Fruit fly (Drosophila melanogaster): ENCODE results near the gene nht.

The nht gene

DNA sequence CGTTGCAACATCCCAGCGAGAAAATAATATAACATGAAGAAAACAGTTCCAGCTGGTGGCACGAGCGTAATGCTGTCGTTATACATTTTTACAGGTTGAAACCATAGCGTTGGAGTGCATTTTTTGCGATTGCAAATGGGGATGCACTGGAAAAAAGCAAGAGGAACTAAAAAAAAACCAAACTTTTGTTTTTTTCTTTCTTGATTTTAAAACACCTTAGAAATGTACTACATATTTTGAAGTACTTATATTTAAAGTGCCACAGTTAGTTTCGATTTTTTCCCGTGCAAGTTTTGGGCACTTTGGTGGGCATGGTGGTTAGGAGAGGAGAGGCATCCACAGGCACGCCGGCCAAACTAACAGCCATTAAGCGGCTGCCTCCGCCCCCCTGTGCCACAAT lies 9.3 kb upstream of the nht start:
- no peak for TF ChIP-seq CG11617 (GFP tag; optimal IDR thresholded peaks at IDR 0.05)
- no peak for TF ChIP-seq CG7045 (GFP tag; optimal IDR thresholded peaks at IDR 0.05)
- no peak for TF ChIP-seq CG5204 (GFP tag; optimal IDR thresholded peaks at IDR 0.05)
- no peak for TF ChIP-seq bab1 (GFP tag; optimal IDR thresholded peaks at IDR 0.05)
- no peak for TF ChIP-seq Crg-1 (GFP tag; optimal IDR thresholded peaks at IDR 0.05)
- no peak for TF ChIP-seq Hr96 (GFP tag; optimal IDR thresholded peaks at IDR 0.05)
- no peak for TF ChIP-seq ovo (GFP tag; optimal IDR thresholded peaks at IDR 0.05)
- no peak for TF ChIP-seq cic (GFP tag; optimal IDR thresholded peaks at IDR 0.05)
- TF ChIP-seq Clk (GFP tag; optimal IDR thresholded peaks at IDR 0.05): no peak
- no peak for TF ChIP-seq CG33017 (tag; optimal IDR thresholded peaks at IDR 0.05)
- TF ChIP-seq tj (GFP tag; optimal IDR thresholded peaks at IDR 0.05): no peak
- TF ChIP-seq CG14711 (tag; optimal IDR thresholded peaks at IDR 0.05): no peak
- TF ChIP-seq kay (GFP tag; ENCODE audit: borderline replicate concordance): no peak
- no peak for TF ChIP-seq cnc (optimal IDR thresholded peaks at IDR 0.05)
- TF ChIP-seq CG12768 (GFP tag; optimal IDR thresholded peaks at IDR 0.05): no peak
- TF ChIP-seq CG7101 (tag; optimal IDR thresholded peaks at IDR 0.05): no peak

DNA sequence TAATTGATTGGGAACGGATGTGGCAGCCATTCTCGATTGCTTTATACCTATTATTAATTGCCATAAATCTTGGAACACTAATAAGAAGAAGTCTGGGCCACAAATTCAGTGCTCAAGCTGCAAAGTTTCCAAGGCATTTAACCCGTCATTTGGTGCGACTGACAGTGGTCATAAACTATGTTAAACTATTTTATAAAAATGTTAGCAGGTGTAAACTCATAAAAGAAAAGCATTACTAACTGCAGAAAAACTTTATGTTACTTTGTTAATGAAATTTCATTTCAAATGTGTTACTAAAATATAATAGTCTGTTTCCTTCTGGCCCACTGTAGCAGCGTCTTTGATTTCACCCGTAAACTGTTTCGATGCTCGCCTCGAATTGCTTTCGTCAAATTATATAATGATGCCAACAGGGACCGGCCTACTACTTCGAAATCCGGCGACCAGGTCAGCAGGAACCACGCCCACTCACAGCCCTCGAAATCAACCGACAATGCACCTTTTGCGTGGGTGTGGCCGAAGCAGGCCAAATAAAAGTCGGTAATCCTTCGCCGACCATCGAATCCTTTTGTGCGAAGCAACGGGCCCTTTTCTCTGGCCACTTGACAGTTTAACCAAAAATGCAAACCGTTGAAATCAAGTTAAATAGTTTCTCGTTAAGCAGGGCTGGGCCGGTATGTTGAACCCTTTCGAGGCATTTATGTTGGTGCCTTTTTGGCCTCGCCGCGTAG lies 7.0 kb upstream of the nht start:
- TF ChIP-seq tj (GFP tag; optimal IDR thresholded peaks at IDR 0.05) (no peak), CG5204 (GFP tag; optimal IDR thresholded peaks at IDR 0.05) (no peak), toe (GFP tag; optimal IDR thresholded peaks at IDR 0.05) (no peak), Clk (GFP tag; optimal IDR thresholded peaks at IDR 0.05) (no peak), kay (GFP tag; ENCODE audit: borderline replicate concordance) (no peak), cnc (optimal IDR thresholded peaks at IDR 0.05) (no peak), bab1 (GFP tag; optimal IDR thresholded peaks at IDR 0.05) (no peak), CG7045 (GFP tag; optimal IDR thresholded peaks at IDR 0.05) (no peak), Mnt (GFP tag; optimal IDR thresholded peaks at IDR 0.05) (no peak), CG1620 (GFP tag; optimal IDR thresholded peaks at IDR 0.05) (no peak), ovo (GFP tag; optimal IDR thresholded peaks at IDR 0.05) (no peak), Crg-1 (GFP tag; optimal IDR thresholded peaks at IDR 0.05) (no peak), CG7101 (tag; optimal IDR thresholded peaks at IDR 0.05) (no peak), CG12768 (GFP tag; optimal IDR thresholded peaks at IDR 0.05) (no peak), CG11617 (GFP tag; optimal IDR thresholded peaks at IDR 0.05) (no peak), pad (GFP tag; optimal IDR thresholded peaks at IDR 0.05) (no peak), cic (GFP tag; optimal IDR thresholded peaks at IDR 0.05) (no peak)

DNA sequence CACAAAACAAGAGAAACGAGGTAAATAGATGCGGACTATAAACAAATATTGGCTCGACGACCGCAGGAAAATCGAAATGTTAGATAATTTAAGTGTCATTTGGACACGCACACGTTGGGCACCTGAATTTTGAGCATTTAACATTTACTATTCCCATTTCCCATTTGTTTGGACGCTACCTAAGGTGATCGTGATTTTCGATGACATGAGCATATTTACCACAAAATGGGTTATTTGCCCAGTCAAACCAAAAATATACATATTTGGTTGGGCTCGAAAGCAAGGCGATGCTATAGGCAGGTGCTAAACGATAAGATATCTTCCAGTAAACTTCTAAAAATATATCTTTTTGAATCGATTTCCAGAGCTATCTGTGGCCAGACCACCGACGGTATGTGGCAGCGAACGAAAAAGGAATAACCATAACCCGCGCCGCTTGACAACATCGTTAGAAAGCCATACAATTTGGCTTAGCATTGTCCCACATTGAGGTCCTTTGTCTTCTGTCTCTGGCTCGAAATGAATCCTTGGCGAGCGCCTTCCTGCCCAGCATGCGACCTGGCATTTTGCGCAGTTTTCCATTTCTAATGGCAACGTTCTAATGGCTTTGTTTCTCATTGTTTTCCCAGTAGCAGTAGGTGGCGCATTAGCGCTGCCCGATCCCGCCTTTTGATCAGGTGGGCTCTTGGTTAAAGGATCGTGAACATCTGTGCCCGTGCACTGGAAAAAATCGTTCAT lies 5.6 kb upstream of the nht start:
- no peak for TF ChIP-seq cnc (optimal IDR thresholded peaks at IDR 0.05)
- TF ChIP-seq Crg-1 (GFP tag; optimal IDR thresholded peaks at IDR 0.05): no peak
- no peak for TF ChIP-seq bab1 (GFP tag; optimal IDR thresholded peaks at IDR 0.05)

dm6 chr2L:15323196-15323595 lies 4.5 kb upstream of the nht start:
- TF ChIP-seq cnc (optimal IDR thresholded peaks at IDR 0.05) (no peak), Hr96 (GFP tag; optimal IDR thresholded peaks at IDR 0.05) (no peak), CG7045 (GFP tag; optimal IDR thresholded peaks at IDR 0.05) (no peak)

dm6 chr2L:15321408-15321807 lies 2.7 kb upstream of the nht start:
- no peak for TF ChIP-seq bab1 (GFP tag; optimal IDR thresholded peaks at IDR 0.05)
- no peak for TF ChIP-seq tj (GFP tag; optimal IDR thresholded peaks at IDR 0.05)
- no peak for TF ChIP-seq toe (GFP tag; optimal IDR thresholded peaks at IDR 0.05)
- no peak for TF ChIP-seq Mnt (GFP tag; optimal IDR thresholded peaks at IDR 0.05)
- TF ChIP-seq CG12768 (GFP tag; optimal IDR thresholded peaks at IDR 0.05): no peak

dm6 chr2L:15319874-15320273 lies 1.2 kb upstream of the nht start:
- no peak for TF ChIP-seq CG12768 (GFP tag; optimal IDR thresholded peaks at IDR 0.05)
- no peak for TF ChIP-seq Hr96 (GFP tag; optimal IDR thresholded peaks at IDR 0.05)
- TF ChIP-seq pad (GFP tag; optimal IDR thresholded peaks at IDR 0.05): no peak
- no peak for TF ChIP-seq Crg-1 (GFP tag; optimal IDR thresholded peaks at IDR 0.05)
- no peak for TF ChIP-seq CG14711 (tag; optimal IDR thresholded peaks at IDR 0.05)
- no peak for TF ChIP-seq Clk (GFP tag; optimal IDR thresholded peaks at IDR 0.05)
- no peak for TF ChIP-seq Mnt (GFP tag; optimal IDR thresholded peaks at IDR 0.05)
- TF ChIP-seq cnc (optimal IDR thresholded peaks at IDR 0.05): no peak
- no peak for TF ChIP-seq CG11617 (GFP tag; optimal IDR thresholded peaks at IDR 0.05)
- no peak for TF ChIP-seq ovo (GFP tag; optimal IDR thresholded peaks at IDR 0.05)
- no peak for TF ChIP-seq CG7045 (GFP tag; optimal IDR thresholded peaks at IDR 0.05)
- TF ChIP-seq CG1620 (GFP tag; optimal IDR thresholded peaks at IDR 0.05): no peak
- no peak for TF ChIP-seq bab1 (GFP tag; optimal IDR thresholded peaks at IDR 0.05)

DNA sequence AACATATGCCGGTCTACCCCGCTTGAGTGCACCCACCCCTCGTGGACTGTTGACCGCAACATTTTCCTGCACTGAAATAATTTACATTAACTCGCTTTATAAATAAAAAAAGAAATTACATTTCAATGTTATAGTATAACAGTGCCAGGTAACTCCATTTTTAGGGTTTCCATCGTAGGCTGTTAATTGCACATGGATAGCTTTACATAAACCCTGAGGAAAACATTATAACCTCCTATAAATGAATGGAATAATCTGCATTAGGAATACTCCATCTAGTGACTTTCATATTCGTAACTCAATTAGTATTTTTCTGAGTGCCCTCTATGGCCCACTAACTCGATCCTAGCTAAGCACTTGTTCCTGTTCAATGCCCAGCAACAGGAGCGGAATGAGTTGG lies 507 bp upstream of the nht start:
- no peak for TF ChIP-seq bab1 (GFP tag; optimal IDR thresholded peaks at IDR 0.05)
- TF ChIP-seq cic (GFP tag; optimal IDR thresholded peaks at IDR 0.05): no peak
- TF ChIP-seq cnc (optimal IDR thresholded peaks at IDR 0.05): no peak
- no peak for TF ChIP-seq tj (GFP tag; optimal IDR thresholded peaks at IDR 0.05)
- TF ChIP-seq Mnt (GFP tag; optimal IDR thresholded peaks at IDR 0.05): no peak
- no peak for TF ChIP-seq CG33017 (tag; optimal IDR thresholded peaks at IDR 0.05)
- no peak for TF ChIP-seq CG7101 (tag; optimal IDR thresholded peaks at IDR 0.05)
- no peak for TF ChIP-seq Hr96 (GFP tag; optimal IDR thresholded peaks at IDR 0.05)

Data from whole organism, adult.